Worm (Caenorhabditis elegans) whole organism, L4/young adult: Measurements from ENCODE around the gene F02D10.3.

Experiments
- dao-5 ChIP-seq: sonication (generic microtip); optimal IDR thresholded peaks from 2 replicates; lab custom pipeline; 2016; ENCODE audit warnings: missing genotype, missing genetic modification characterization, moderate library complexity, missing compliant biosample characterization
- him-1 ChIP-seq: sonication (generic microtip); optimal IDR thresholded peaks from 2 replicates; lab custom pipeline; 2016; ENCODE audit warnings: missing genotype, missing genetic modification reagents, missing genetic modification characterization, missing compliant biosample characterization

DNA sequence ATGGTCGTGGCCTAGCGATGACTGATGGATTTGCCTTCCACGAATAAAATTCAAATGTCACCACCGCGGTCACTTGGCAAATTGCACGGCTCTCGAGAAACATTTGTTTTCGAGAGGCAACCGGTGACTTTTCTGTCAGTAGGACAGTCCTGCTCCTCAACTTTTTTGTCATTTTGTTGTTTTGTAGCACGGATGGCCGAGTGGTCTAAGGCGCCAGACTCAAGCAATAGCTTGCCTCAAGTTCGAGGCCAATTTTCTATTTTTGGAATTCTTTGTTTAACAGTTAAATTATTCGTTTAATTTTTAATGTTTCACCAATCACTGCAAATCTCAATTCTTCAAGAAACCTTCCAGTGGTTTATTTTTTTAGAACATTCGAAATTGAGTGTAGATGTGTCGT lies 18.2 kb downstream of the F02D10.3 start:
- no peak for TF ChIP-seq dao-5 (tag; lab: Kevin White, UChicago)
- TF ChIP-seq him-1 (tag; lab: Kevin White, UChicago): no peak
